Fruit fly (Drosophila melanogaster) S2 (cell line): ENCODE data around the gene CG8774.

ENCODE experiments used
- CG8478 ChIP-seq: fragments of >200 bp; optimal IDR thresholded peaks from 2 replicates; lab custom pipeline; 2018
- CTCF ChIP-seq, 2 experiments: fragments of >200 bp; optimal IDR thresholded peaks; 2 replicates each; lab custom pipeline; 2018

The CG8774 gene

dm6 chr3R:13334007-13334406 is 35.4 kb downstream of the CG8774 start, which contains the start of gene PK2-R2:
Gene PK2-R2, minus strand, starts transcription at chr3R:13334166.
- TF ChIP-seq CG8478 (lab: Kevin White, UChicago) (no peak), CTCF (optimal IDR thresholded peaks at IDR 0.05; lab: Kevin White, UChicago) (no peak)

DNA sequence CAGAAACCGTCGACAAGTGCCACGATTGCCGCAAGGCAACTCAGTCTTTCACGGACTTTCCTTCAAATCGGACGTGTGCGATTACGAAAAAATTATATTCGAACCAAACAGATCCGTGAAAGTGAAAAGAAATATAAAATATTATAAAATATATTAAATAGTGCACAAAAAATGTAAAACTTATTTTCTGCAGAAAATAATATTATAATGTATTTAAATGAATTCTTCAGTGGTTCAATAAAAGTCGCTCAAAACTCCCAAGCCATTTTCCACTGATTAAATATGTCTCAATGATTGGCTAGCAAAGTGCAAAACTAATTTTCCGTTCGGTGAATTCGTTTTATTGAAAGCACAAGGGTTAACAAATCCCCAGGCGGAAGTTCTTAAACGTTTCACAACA is 39.5 kb downstream of the CG8774 start, which contains the start of gene PK2-R1:
Gene PK2-R1, plus strand, starts transcription at position 301 of the 400 bp plus-strand sequence.
- TF ChIP-seq CTCF (optimal IDR thresholded peaks at IDR 0.05; lab: Kevin White, UChicago) (no peak), CG8478 (lab: Kevin White, UChicago) (no peak)
